Worm (Caenorhabditis elegans) whole organism, mixed stage, embryonic: ENCODE results near the gene K08E7.4.

ENCODE experiments used
- ces-1 ChIP-seq: fragments of 150-350 bp; optimal IDR thresholded peaks from 2 replicates; lab custom pipeline; 2014; ENCODE audit warnings: missing biosample characterization, missing genetic modification reagents, missing genetic modification characterization
- drap-1 ChIP-seq: fragments of 200-800 bp; sonication (Bioruptor generic); optimal IDR thresholded peaks from 3 replicates; lab custom pipeline; 2018; ENCODE audit warnings: mild to moderate bottlenecking, missing genetic modification characterization, missing compliant biosample characterization
- elt-3 ChIP-seq: fragments of 150-350 bp; optimal IDR thresholded peaks from 2 replicates; lab custom pipeline; 2014; ENCODE audit warnings: missing biosample characterization, missing genetic modification characterization
- lin-13 ChIP-seq: fragments of 150-350 bp; optimal IDR thresholded peaks from 2 replicates; lab custom pipeline; 2014; ENCODE audit warnings: missing biosample characterization, missing genetic modification characterization
- lsy-2 ChIP-seq: fragments of 150-350 bp; optimal IDR thresholded peaks from 2 replicates; lab custom pipeline; 2014; ENCODE audit warnings: missing biosample characterization, missing genetic modification characterization
- mls-2 ChIP-seq: sonication (generic microtip); optimal IDR thresholded peaks from 2 replicates; lab custom pipeline; 2016; ENCODE audit warnings: mild to moderate bottlenecking, missing genetic modification characterization, moderate library complexity, missing compliant biosample characterization
- nhr-28 ChIP-seq: fragments of 150-350 bp; optimal IDR thresholded peaks from 2 replicates; lab custom pipeline; 2014; ENCODE audit warnings: missing biosample characterization, missing genetic modification characterization
- snpc-4 ChIP-seq: fragments of 150-350 bp; optimal IDR thresholded peaks from 2 replicates; lab custom pipeline; 2014; ENCODE audit warnings: missing biosample characterization, missing genetic modification characterization
- tbx-8 ChIP-seq: fragments of 200-800 bp; sonication (Bioruptor generic); optimal IDR thresholded peaks from 2 replicates; lab custom pipeline; 2018; ENCODE audit warnings: mild to moderate bottlenecking, missing genetic modification characterization, moderate library complexity, missing compliant biosample characterization
- unc-39 ChIP-seq: fragments of 150-350 bp; optimal IDR thresholded peaks from 2 replicates; lab custom pipeline; 2014; ENCODE audit warnings: missing biosample characterization, missing genetic modification characterization
- unc-62 ChIP-seq: fragments of 150-350 bp; optimal IDR thresholded peaks from 2 replicates; lab custom pipeline; 2014; ENCODE audit warnings: missing biosample characterization, missing genetic modification reagents, missing genetic modification characterization
- ztf-11 ChIP-seq: fragments of 150-350 bp; optimal IDR thresholded peaks from 2 replicates; lab custom pipeline; 2014; ENCODE audit warnings: missing biosample characterization, missing genetic modification characterization

- TF ChIP-seq mls-2 (tag; lab: Kevin White, UChicago) (no peak), unc-39 (tag; lab: Kevin White, UChicago) (no peak), ces-1 (no peak), nhr-28 (tag; lab: Kevin White, UChicago) (no peak), snpc-4 (no peak), lin-13 (no peak), ztf-11 (tag; lab: Kevin White, UChicago) (no peak), unc-62 (GFP tag; lab: Kevin White, UChicago) (no peak), elt-3 (tag; lab: Kevin White, UChicago) (no peak), lsy-2 (no peak), drap-1 (GFP tag; lab: Kevin White, UChicago) (no peak), tbx-8 (GFP tag; lab: Kevin White, UChicago) (no peak)
Observed at ce11 chrIV:12596960-12597359, 26.0 kb upstream of the K08E7.4 start.
